Fruit fly (Drosophila melanogaster): Measurements from ENCODE around the gene Cbs.

The Cbs gene

DNA sequence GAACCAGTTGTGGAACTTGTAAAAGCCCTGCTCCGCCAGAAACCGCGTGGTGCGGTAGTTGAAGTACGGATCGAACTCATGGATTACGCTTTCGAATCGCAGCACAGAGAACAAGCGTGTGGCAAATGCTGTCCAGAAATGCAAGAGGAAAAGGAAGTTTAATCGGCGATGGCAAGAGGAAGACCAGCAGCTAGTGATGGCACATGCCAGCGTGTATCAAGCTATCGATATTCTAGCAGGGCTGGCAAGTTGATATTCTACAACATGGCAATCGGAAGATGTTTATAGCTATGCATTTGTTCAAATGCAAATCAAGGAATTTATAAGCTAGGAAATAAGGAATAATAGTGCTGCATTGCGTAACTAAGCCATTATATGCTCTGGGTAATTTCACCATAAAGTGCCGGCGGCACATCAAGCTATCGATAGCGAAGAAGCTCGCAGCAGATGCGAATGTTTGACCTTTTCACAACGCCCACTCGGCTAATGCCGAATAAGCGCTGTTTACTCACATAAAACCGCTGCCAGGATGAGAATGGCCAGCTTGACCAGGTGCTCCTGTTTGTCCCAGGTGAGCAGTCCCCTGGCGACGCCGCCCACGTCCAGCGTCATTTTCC, 8.3 kb downstream of the Cbs start (continued):
- peak; percentile 87 for TF ChIP-seq CG10543 (GFP tag; optimal IDR thresholded peaks at IDR 0.05)
- peak; percentile 58 for TF ChIP-seq Jarid2 (GFP tag; optimal IDR thresholded peaks at IDR 0.05)
- peak; percentile 17 for TF ChIP-seq grn (GFP tag; optimal IDR thresholded peaks at IDR 0.05)
- peak; percentile 27 for TF ChIP-seq CG9797 (GFP tag; optimal IDR thresholded peaks at IDR 0.05)
- peak; percentile 61 for TF ChIP-seq CG10267 (tag; optimal IDR thresholded peaks at IDR 0.05)
- peak; percentile 35 for TF ChIP-seq Dek (tag; optimal IDR thresholded peaks at IDR 0.05)
- peak; percentile 45 for TF ChIP-seq CG8290 (GFP tag; optimal IDR thresholded peaks at IDR 0.05)
- peak; percentile 46 to 94 for TF ChIP-seq CG8290 (tag; optimal IDR thresholded peaks at IDR 0.05)
- TF ChIP-seq Aef1 (GFP tag; IDR thresholded peaks at IDR 0.05) = peak; percentile 57
- TF ChIP-seq wek (GFP tag; optimal IDR thresholded peaks at IDR 0.05) = peak; percentile 89
- TF ChIP-seq ham (GFP tag; IDR thresholded peaks at IDR 0.05) = 0 out of 2 replicates have a peak, but pooled peaks have one; percentile 18
- peak; percentile 48 for TF ChIP-seq CG9437 (GFP tag; optimal IDR thresholded peaks at IDR 0.05)
- TF ChIP-seq CG6765 (GFP tag; optimal IDR thresholded peaks at IDR 0.05) = peak; percentile 89
- peak; percentile 76 for TF ChIP-seq so (GFP tag; IDR thresholded peaks at IDR 0.05)
- TF ChIP-seq Lpt (GFP tag; optimal IDR thresholded peaks at IDR 0.05) = no peak
- peak; percentile 42 for TF ChIP-seq zen (tag; optimal IDR thresholded peaks at IDR 0.05)
- peak; percentile 60 for TF ChIP-seq btn (GFP tag; optimal IDR thresholded peaks at IDR 0.05)
- TF ChIP-seq wdn (GFP tag; IDR thresholded peaks at IDR 0.05) = peak; percentile 48
- TF ChIP-seq CG3838 (GFP tag; optimal IDR thresholded peaks at IDR 0.05) = peak; percentile 3
- peak; percentile 42; the same call in 1 of the 2 replicates for TF ChIP-seq Taf1 (GFP tag; IDR thresholded peaks at IDR 0.05)
- peak; percentile 1 for TF ChIP-seq Ssrp (tag; optimal IDR thresholded peaks at IDR 0.05)
- peak; percentile 24 for TF ChIP-seq CG12744 (GFP tag; optimal IDR thresholded peaks at IDR 0.05)
- TF ChIP-seq CG17612 (GFP tag; IDR thresholded peaks at IDR 0.05) = peak; percentile 14; the same call in 1 of the 2 replicates
- TF ChIP-seq nom (GFP tag; optimal IDR thresholded peaks at IDR 0.05) = peak; percentile 91
- TF ChIP-seq CG31388 (GFP tag; optimal IDR thresholded peaks at IDR 0.05) = no peak
- TF ChIP-seq pfk (GFP tag; optimal IDR thresholded peaks at IDR 0.05) = peak; percentile 73
- peak; percentile 44; the same call in 1 of the 2 replicates for TF ChIP-seq gsb (GFP tag; IDR thresholded peaks at IDR 0.05)
- TF ChIP-seq Ada2b (GFP tag; IDR thresholded peaks at IDR 0.05) = no peak
- peak; percentile 71 for TF ChIP-seq CG33213 (GFP tag; optimal IDR thresholded peaks at IDR 0.05)
- peak; percentile 92 for TF ChIP-seq sens (GFP tag)
- peak; percentile 3 for TF ChIP-seq Deaf1 (tag; optimal IDR thresholded peaks at IDR 0.05)
- peak; percentile 67 for TF ChIP-seq CG3847 (GFP tag; IDR thresholded peaks at IDR 0.05)
- TF ChIP-seq unpg (GFP tag; optimal IDR thresholded peaks at IDR 0.05) = peak; percentile 68
- TF ChIP-seq Atf6 (GFP tag; IDR thresholded peaks at IDR 0.05) = peak; percentile 61; the same call in 1 of the 2 replicates
- peak; percentile 92 for TF ChIP-seq CG12071 (GFP tag; optimal IDR thresholded peaks at IDR 0.05)
- peak; percentile 75 for TF ChIP-seq Dad (GFP tag; optimal IDR thresholded peaks at IDR 0.05)
- peak; percentile 75 for TF ChIP-seq Hey (tag; optimal IDR thresholded peaks at IDR 0.05)
- no peak for TF ChIP-seq lov (optimal IDR thresholded peaks at IDR 0.05)
- TF ChIP-seq lov (GFP tag; IDR thresholded peaks at IDR 0.05) = peak; percentile 85
- peak; percentile 83 for TF ChIP-seq CG18619 (GFP tag; optimal IDR thresholded peaks at IDR 0.05)
- peak; percentile 80 for TF ChIP-seq pb (GFP tag; optimal IDR thresholded peaks at IDR 0.05)
- TF ChIP-seq CG8281 (tag; optimal IDR thresholded peaks at IDR 0.05) = peak; percentile 21
- TF ChIP-seq HHEX (GFP tag; optimal IDR thresholded peaks at IDR 0.05) = peak; percentile 90
- no peak for TF ChIP-seq CG8478 (optimal IDR thresholded peaks at IDR 0.05)
- TF ChIP-seq CG6689 (GFP tag; IDR thresholded peaks at IDR 0.05) = peak; percentile 24; the same call in 1 of the 2 replicates
- TF ChIP-seq luna (GFP tag; optimal IDR thresholded peaks at IDR 0.05) = peak; percentile 48
- peak; percentile 65 for TF ChIP-seq nmo (GFP tag; optimal IDR thresholded peaks at IDR 0.05)
- TF ChIP-seq Bdp1 (GFP tag; optimal IDR thresholded peaks at IDR 0.05) = peak; percentile 51
- TF ChIP-seq Rx (GFP tag; IDR thresholded peaks at IDR 0.05) = peak; percentile 38; the same call in 1 of the 2 replicates
- TF ChIP-seq bigmax (GFP tag; optimal IDR thresholded peaks at IDR 0.05) = peak; percentile 67
- peak; percentile 73 for TF ChIP-seq CG1024 (GFP tag; IDR thresholded peaks at IDR 0.05)

Measured in whole organism, embryonic.